Fruit fly (Drosophila melanogaster) whole organism, prepupa: ENCODE measurements around the gene enc.

ENCODE experiments used
- CG11294 ChIP-seq: fragments of 200-800 bp; sonication (Bioruptor generic); IDR thresholded peaks from 2 replicates; pipeline ENCODE4 v1.3.6; 2022; ENCODE audit warnings: missing biosample characterization, missing genetic modification characterization
- CG11762 ChIP-seq: fragments of 200-800 bp; sonication (Bioruptor generic); optimal IDR thresholded peaks from 3 replicates; lab custom pipeline; 2016; ENCODE audit warnings: missing biosample characterization, missing genetic modification characterization; ENCODE audit not compliant: insufficient read depth
- CG11902 ChIP-seq: fragments of 200-800 bp; sonication (Bioruptor generic); optimal IDR thresholded peaks from 3 replicates; lab custom pipeline; 2016; ENCODE audit warnings: missing biosample characterization, missing genetic modification characterization
- CG15336 ChIP-seq: fragments of 200-800 bp; sonication (Bioruptor generic); IDR thresholded peaks from 2 replicates; pipeline ENCODE4 v1.3.6; 2022; ENCODE audit warnings: missing biosample characterization, missing genetic modification characterization
- CG1621 ChIP-seq: fragments of 200-800 bp; sonication (Bioruptor generic); optimal IDR thresholded peaks from 3 replicates; lab custom pipeline; 2018; ENCODE audit warnings: missing biosample characterization, mild to moderate bottlenecking, missing genetic modification characterization
- CG16779 ChIP-seq: fragments of 200-800 bp; sonication (Bioruptor generic); optimal IDR thresholded peaks from 3 replicates; lab custom pipeline; 2017; ENCODE audit warnings: missing biosample characterization, mild to moderate bottlenecking, missing genetic modification characterization
- CG3032 ChIP-seq: fragments of 200-800 bp; optimal IDR thresholded peaks from 2 replicates; lab custom pipeline; 2019; ENCODE audit warnings: missing biosample characterization, mild to moderate bottlenecking, missing genetic modification characterization, moderate library complexity
- CG31627 ChIP-seq: fragments of 200-800 bp; sonication (Bioruptor generic); optimal IDR thresholded peaks from 3 replicates; lab custom pipeline; 2016; ENCODE audit warnings: missing biosample characterization, missing genetic modification characterization
- CG34406 ChIP-seq: fragments of 200-800 bp; sonication (Bioruptor generic); optimal IDR thresholded peaks from 3 replicates; lab custom pipeline; 2016; ENCODE audit warnings: missing biosample characterization, missing genetic modification characterization
- CG3919 ChIP-seq: fragments of 200-800 bp; sonication (Bioruptor generic); optimal IDR thresholded peaks from 3 replicates; lab custom pipeline; 2016; ENCODE audit warnings: missing biosample characterization, missing genetic modification characterization
- CG4318 ChIP-seq: fragments of 200-800 bp; sonication (Bioruptor generic); optimal IDR thresholded peaks from 3 replicates; lab custom pipeline; 2017; ENCODE audit warnings: missing biosample characterization, mild to moderate bottlenecking, missing genetic modification characterization
- CG6163 ChIP-seq: fragments of 200-800 bp; sonication (Bioruptor generic); IDR thresholded peaks from 3 replicates; pipeline ENCODE4 v1.3.6; 2022; ENCODE audit warnings: missing biosample characterization, missing genetic modification characterization
- CG6792 ChIP-seq: fragments of 200-800 bp; sonication (Bioruptor generic); optimal IDR thresholded peaks from 3 replicates; lab custom pipeline; 2016; ENCODE audit warnings: missing biosample characterization, missing genetic modification characterization
- CG6808 ChIP-seq: fragments of 200-800 bp; sonication (Bioruptor generic); optimal IDR thresholded peaks from 3 replicates; lab custom pipeline; 2017; ENCODE audit warnings: missing biosample characterization, missing genetic modification characterization, mild to moderate bottlenecking, moderate library complexity, missing genetic modification reagents
- CG6854 ChIP-seq: fragments of 200-800 bp; sonication (Bioruptor generic); optimal IDR thresholded peaks from 2 replicates; lab custom pipeline; 2017; ENCODE audit warnings: missing biosample characterization, mild to moderate bottlenecking, missing genetic modification characterization
- CG7368 ChIP-seq: fragments of 200-800 bp; sonication (Bioruptor generic); optimal IDR thresholded peaks from 3 replicates; lab custom pipeline; 2016; ENCODE audit warnings: missing biosample characterization, missing genetic modification characterization
- CG8119 ChIP-seq: fragments of 200-800 bp; sonication (Bioruptor generic); IDR thresholded peaks from 3 replicates; pipeline ENCODE4 v1.3.6; 2022; ENCODE audit warnings: missing biosample characterization, missing genetic modification characterization
- CG8319 ChIP-seq: fragments of 200-800 bp; sonication (Bioruptor generic); optimal IDR thresholded peaks from 3 replicates; lab custom pipeline; 2016; ENCODE audit warnings: missing biosample characterization, missing genetic modification characterization
- CG9139 ChIP-seq: fragments of 200-800 bp; sonication (Bioruptor generic); optimal IDR thresholded peaks from 3 replicates; lab custom pipeline; 2017; ENCODE audit warnings: missing biosample characterization, mild to moderate bottlenecking, missing genetic modification characterization
- Eip75B ChIP-seq: fragments of 200-800 bp; sonication (Bioruptor generic); optimal IDR thresholded peaks from 3 replicates; lab custom pipeline; 2016; ENCODE audit warnings: missing biosample characterization, missing genetic modification characterization
- Ets21C ChIP-seq: fragments of 200-800 bp; sonication (Bioruptor generic); optimal IDR thresholded peaks from 3 replicates; lab custom pipeline; 2016; ENCODE audit warnings: missing biosample characterization, missing genetic modification characterization
- Gug ChIP-seq: fragments of 200-800 bp; sonication (Bioruptor generic); IDR thresholded peaks from 2 replicates; pipeline ENCODE4 v1.3.6; 2022; ENCODE audit warnings: missing biosample characterization, missing genetic modification characterization
- Hr39 ChIP-seq: fragments of 200-800 bp; sonication (Bioruptor generic); optimal IDR thresholded peaks from 2 replicates; lab custom pipeline; 2016; ENCODE audit warnings: missing biosample characterization, missing genetic modification characterization
- Lpt ChIP-seq: fragments of 200-800 bp; sonication (Bioruptor generic); optimal IDR thresholded peaks from 3 replicates; lab custom pipeline; 2016; ENCODE audit warnings: missing biosample characterization, missing genetic modification characterization
- Met ChIP-seq: fragments of 200-800 bp; sonication (Bioruptor generic); optimal IDR thresholded peaks from 3 replicates; lab custom pipeline; 2016; ENCODE audit warnings: missing biosample characterization, missing genetic modification characterization
- OdsH ChIP-seq: fragments of 200-800 bp; sonication (Bioruptor generic); optimal IDR thresholded peaks from 3 replicates; lab custom pipeline; 2016; ENCODE audit warnings: missing biosample characterization, missing genetic modification characterization
- Smox ChIP-seq: fragments of 200-800 bp; sonication (Bioruptor generic); optimal IDR thresholded peaks from 3 replicates; lab custom pipeline; 2016; ENCODE audit warnings: missing biosample characterization, missing genetic modification characterization
- Sox102F ChIP-seq: fragments of 200-800 bp; sonication (Bioruptor generic); optimal IDR thresholded peaks from 2 replicates; lab custom pipeline; 2016; ENCODE audit warnings: missing biosample characterization, mild to moderate bottlenecking, missing genetic modification characterization
- Sox15 ChIP-seq: fragments of 200-800 bp; sonication (Bioruptor generic); optimal IDR thresholded peaks from 3 replicates; lab custom pipeline; 2016; ENCODE audit warnings: missing biosample characterization, missing genetic modification characterization
- achi ChIP-seq: fragments of 200-800 bp; sonication (Bioruptor generic); optimal IDR thresholded peaks from 3 replicates; lab custom pipeline; 2016; ENCODE audit warnings: missing biosample characterization, missing genetic modification characterization
- dac ChIP-seq: fragments of 200-800 bp; sonication (Bioruptor generic); optimal IDR thresholded peaks from 2 replicates; lab custom pipeline; 2017; ENCODE audit warnings: missing biosample characterization, mild to moderate bottlenecking, missing genetic modification characterization
- eg ChIP-seq: fragments of 200-800 bp; sonication (Bioruptor generic); IDR thresholded peaks from 3 replicates; pipeline ENCODE4 v1.3.6; 2022; ENCODE audit warnings: missing biosample characterization, missing genetic modification characterization
- esn ChIP-seq: fragments of 200-800 bp; sonication (Bioruptor generic); optimal IDR thresholded peaks from 2 replicates; lab custom pipeline; 2016; ENCODE audit warnings: missing biosample characterization, mild to moderate bottlenecking, missing genetic modification characterization, moderate library complexity
- fd59A ChIP-seq: fragments of 200-800 bp; sonication (Bioruptor generic); optimal IDR thresholded peaks from 2 replicates; lab custom pipeline; 2017; ENCODE audit warnings: missing biosample characterization, mild to moderate bottlenecking, missing genetic modification characterization, missing genetic modification reagents
- net ChIP-seq: fragments of 200-800 bp; sonication (Bioruptor generic); optimal IDR thresholded peaks from 3 replicates; lab custom pipeline; 2016; ENCODE audit warnings: missing biosample characterization, missing genetic modification characterization
- pdm3 ChIP-seq: fragments of 200-800 bp; sonication (Bioruptor generic); optimal IDR thresholded peaks from 3 replicates; lab custom pipeline; 2016; ENCODE audit warnings: missing biosample characterization, missing genetic modification characterization
- salr ChIP-seq, 2 experiments: fragments of 200-800 bp; sonication (Bioruptor generic); optimal IDR thresholded peaks; 3 replicates each; lab custom pipeline; 2016 to 2018; ENCODE audit warnings: missing biosample characterization in 2 of 2, missing genetic modification characterization in 2 of 2, mild to moderate bottlenecking in 1 of 2
- spab ChIP-seq: fragments of 200-800 bp; sonication (Bioruptor generic); optimal IDR thresholded peaks from 2 replicates; lab custom pipeline; 2017; ENCODE audit warnings: missing biosample characterization, mild to moderate bottlenecking, missing genetic modification characterization, missing genetic modification reagents
- ss ChIP-seq, 2 experiments: fragments of 200-800 bp; sonication (Bioruptor generic); optimal IDR thresholded peaks; 2 replicates in 1 of 2; 3 replicates in 1 of 2; lab custom pipeline; 2017 to 2018; ENCODE audit warnings: mild to moderate bottlenecking in 2 of 2, missing biosample characterization in 2 of 2, missing genetic modification characterization in 2 of 2, moderate library complexity in 1 of 2
- vri ChIP-seq: fragments of 200-800 bp; sonication (Bioruptor generic); optimal IDR thresholded peaks from 3 replicates; lab custom pipeline; 2016; ENCODE audit warnings: missing biosample characterization, mild to moderate bottlenecking, missing genetic modification characterization

The enc gene

DNA sequence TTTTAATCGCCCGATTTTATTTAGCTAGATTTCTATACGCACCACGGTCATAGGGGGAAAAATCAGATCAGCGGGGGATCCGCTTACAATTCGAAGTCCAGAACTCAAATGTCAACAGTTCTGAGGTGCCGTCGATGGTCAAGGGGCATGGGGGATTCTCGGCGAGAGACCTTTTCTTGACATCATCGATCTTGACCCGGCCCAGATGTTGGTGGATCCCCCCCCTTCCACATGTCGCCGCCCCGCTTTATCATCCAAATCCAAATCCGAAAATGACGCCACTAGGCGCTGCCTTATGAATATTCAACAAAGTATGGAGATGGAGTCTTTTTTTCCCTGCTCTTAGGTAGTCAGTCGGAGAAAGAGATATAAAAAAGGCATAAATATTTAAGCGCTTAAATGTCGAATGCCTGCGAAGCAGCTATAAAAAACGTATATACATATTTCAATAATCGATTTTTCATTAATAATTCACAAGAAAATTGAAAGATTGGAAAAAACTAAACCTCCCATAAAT, 29.4 kb downstream of the enc start:
- TF ChIP-seq vri, result no peak
- TF ChIP-seq CG3032, result no peak
- TF ChIP-seq OdsH (GFP tag; lab: Kevin White, UChicago), result no peak
- TF ChIP-seq Lpt (GFP tag; lab: Kevin White, UChicago), result no peak
- TF ChIP-seq CG34406 (GFP tag; lab: Kevin White, UChicago), result no peak
- TF ChIP-seq Sox102F (GFP tag; lab: Kevin White, UChicago), result no peak
- no peak for TF ChIP-seq CG31627
- no peak for TF ChIP-seq CG11762 (GFP tag; lab: Kevin White, UChicago)
- no peak for TF ChIP-seq CG3919 (GFP tag; lab: Kevin White, UChicago)
- no peak for TF ChIP-seq CG9139
- TF ChIP-seq, all 60 proteins: peak for 0

dm6 chr3L:3848687-3849270, 30.3 kb downstream of the enc start:
- no peak for TF ChIP-seq pdm3 (GFP tag; lab: Kevin White, UChicago)

dm6 chr3L:3849763-3850162, 31.3 kb downstream of the enc start:
- TF ChIP-seq CG8119 (GFP tag; lab: Robert Waterston, UW) (no peak), dac (GFP tag; lab: Kevin White, UChicago) (no peak), Hr39 (no peak), CG6792 (GFP tag; lab: Kevin White, UChicago) (no peak), CG3919 (GFP tag; lab: Kevin White, UChicago) (no peak), CG15336 (GFP tag; lab: Robert Waterston, UW) (no peak), Gug (GFP tag; lab: Robert Waterston, UW) (no peak), CG8319 (GFP tag; lab: Kevin White, UChicago) (no peak), CG6163 (GFP tag; lab: Robert Waterston, UW) (no peak), fd59A (GFP tag; lab: Kevin White, UChicago) (no peak)

- no peak for TF ChIP-seq CG1621 (tag; lab: Kevin White, UChicago)
- no peak for TF ChIP-seq CG11902 (GFP tag; lab: Kevin White, UChicago)
- no peak for TF ChIP-seq fd59A (GFP tag; lab: Kevin White, UChicago)
- no peak for TF ChIP-seq CG6808
- TF ChIP-seq esn (GFP tag; lab: Kevin White, UChicago), result no peak
- TF ChIP-seq eg (GFP tag; lab: Robert Waterston, UW), result no peak
- TF ChIP-seq CG6854 (GFP tag; lab: Kevin White, UChicago), result no peak
- no peak for TF ChIP-seq dac (GFP tag; lab: Kevin White, UChicago)
- no peak for TF ChIP-seq Gug (GFP tag; lab: Robert Waterston, UW)
- TF ChIP-seq Eip75B, result no peak
- no peak for TF ChIP-seq CG6792 (GFP tag; lab: Kevin White, UChicago)
- no peak for TF ChIP-seq Met
Observed at dm6 chr3L:3850477-3850876, 32.0 kb downstream of the enc start.

DNA sequence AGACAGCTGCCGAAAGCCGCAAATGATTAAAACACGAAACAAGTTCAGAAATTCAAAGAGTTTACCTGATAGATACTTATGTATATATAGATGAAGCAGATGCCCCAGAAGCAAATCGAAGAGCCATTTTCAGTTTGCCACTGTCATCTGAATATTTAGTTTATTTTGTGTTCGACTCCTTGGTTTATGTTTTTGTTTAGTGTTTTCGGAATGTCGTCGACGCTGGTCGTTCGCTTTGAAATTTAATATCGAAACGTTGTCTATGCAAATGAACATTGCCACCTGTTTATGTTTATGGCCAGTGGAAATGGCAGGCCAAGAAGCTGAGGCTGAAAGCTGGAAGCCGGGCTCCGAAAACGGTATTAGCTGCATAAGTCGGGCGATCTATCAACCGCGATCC, 32.6 kb downstream of the enc start:
- TF ChIP-seq CG11294 (GFP tag; lab: Robert Waterston, UW) (no peak), salr (GFP tag; optimal IDR thresholded peaks at IDR 0.05; lab: Kevin White, UChicago) (no peak), CG6854 (GFP tag; lab: Kevin White, UChicago) (no peak), CG31627 (no peak), CG6792 (GFP tag; lab: Kevin White, UChicago) (no peak)
- TF ChIP-seq, all 60 proteins: peak for 0

DNA sequence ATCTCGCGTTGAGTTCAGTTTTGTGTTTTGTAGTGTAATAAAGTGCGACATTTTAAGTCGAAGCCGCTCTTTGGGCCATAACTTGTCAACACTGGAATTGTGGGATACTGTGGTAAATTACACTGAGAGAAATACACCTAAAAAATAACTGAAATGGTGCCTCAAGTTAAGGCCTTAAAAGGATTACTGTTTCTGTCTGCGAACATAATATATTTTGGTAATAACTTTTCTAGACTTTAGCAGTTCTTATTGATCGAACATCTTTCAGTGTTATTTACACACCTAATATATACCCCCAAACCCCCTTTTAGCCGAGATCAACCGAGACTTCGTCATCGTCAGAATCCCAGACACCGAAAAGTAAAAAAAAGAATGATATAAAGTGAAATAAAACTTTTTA, 33.4 kb downstream of the enc start:
- TF ChIP-seq CG16779 (tag; lab: Kevin White, UChicago), result no peak
- peak; percentile 38 for TF ChIP-seq esn (GFP tag; lab: Kevin White, UChicago)
- peak; percentile 59; the same call in 2 of the 3 replicates for TF ChIP-seq CG6163 (GFP tag; lab: Robert Waterston, UW)
- no peak for TF ChIP-seq Lpt (GFP tag; lab: Kevin White, UChicago)
- no peak for TF ChIP-seq dac (GFP tag; lab: Kevin White, UChicago)
- peak; percentile 50 for TF ChIP-seq Hr39
- TF ChIP-seq Sox15 (GFP tag; lab: Kevin White, UChicago), result peak; percentile 29
- TF ChIP-seq CG4318, result no peak
- peak; percentile 31 for TF ChIP-seq achi (GFP tag; lab: Kevin White, UChicago)
- TF ChIP-seq Ets21C, result peak; percentile 22
- peak; percentile 45 for TF ChIP-seq spab (GFP tag; lab: Kevin White, UChicago)
- no peak for TF ChIP-seq net (GFP tag; lab: Kevin White, UChicago)
- no peak for TF ChIP-seq CG15336 (GFP tag; lab: Robert Waterston, UW)
- peak; percentile 47 for TF ChIP-seq CG6792 (GFP tag; lab: Kevin White, UChicago)
- no peak for TF ChIP-seq CG7368 (GFP tag; lab: Kevin White, UChicago)
- TF ChIP-seq Smox (GFP tag; lab: Kevin White, UChicago), result peak; percentile 1
- TF ChIP-seq ss (GFP tag; optimal IDR thresholded peaks at IDR 0.05; lab: Kevin White, UChicago), result peak in 1 of 2 experiments; percentile 41
